Worm (Caenorhabditis elegans): ENCODE measurements around the gene daf-4.

Gene daf-4

ce11 chrIII:5624835-5625234 lies at the start of gene daf-4:
TSS of gene daf-4 (plus strand) at chrIII:5625135.
- TF ChIP-seq unc-62 (GFP tag; optimal IDR thresholded peaks at IDR 0.05), result no peak

- TF ChIP-seq unc-62 (GFP tag; optimal IDR thresholded peaks at IDR 0.05), result no peak
Observed at ce11 chrIII:5581049-5581448, 43.9 kb upstream of the daf-4 start, which contains the start of gene F56D2.5. TSS of gene F56D2.5 (minus strand) at chrIII:5581419.

- TF ChIP-seq unc-62 (GFP tag; optimal IDR thresholded peaks at IDR 0.05), result no peak
Observed at ce11 chrIII:5582766-5583165, 42.2 kb upstream of the daf-4 start, which contains the start of the genes F56D2.8 and uev-2. TSS of gene F56D2.8 (minus strand) at chrIII:5582866. TSS of gene uev-2 (plus strand) at chrIII:5583125.

- no peak for TF ChIP-seq unc-62 (GFP tag; optimal IDR thresholded peaks at IDR 0.05)
Observed at ce11 chrIII:5584647-5585046, 40.3 kb upstream of the daf-4 start, which contains the start of gene F56D2.3. TSS of gene F56D2.3 (plus strand) at chrIII:5584947.

- no peak for TF ChIP-seq unc-62 (GFP tag; optimal IDR thresholded peaks at IDR 0.05)
Observed at ce11 chrIII:5585711-5586110, 39.2 kb upstream of the daf-4 start.

- TF ChIP-seq unc-62 (GFP tag; optimal IDR thresholded peaks at IDR 0.05), result no peak
Observed at ce11 chrIII:5586925-5587324, 38.0 kb upstream of the daf-4 start, which contains the start of gene F56D2.2. TSS of gene F56D2.2 (plus strand) at chrIII:5587263.

ce11 chrIII:5588746-5589145 lies 36.2 kb upstream of the daf-4 start:
- TF ChIP-seq unc-62 (GFP tag; optimal IDR thresholded peaks at IDR 0.05), result no peak

ce11 chrIII:5591668-5592149 lies 33.2 kb upstream of the daf-4 start, which contains the start of the genes ddx-15 and ucr-1:
TSS of gene ddx-15 (minus strand) at chrIII:5591718.
TSS of gene ucr-1 (plus strand) at chrIII:5592135.
- TF ChIP-seq unc-62 (GFP tag; optimal IDR thresholded peaks at IDR 0.05), result no peak

- TF ChIP-seq unc-62 (GFP tag; optimal IDR thresholded peaks at IDR 0.05), result no peak
Observed at ce11 chrIII:5594350-5594749, 30.6 kb upstream of the daf-4 start.

ce11 chrIII:5595445-5595844 lies 29.5 kb upstream of the daf-4 start, which contains the start of gene ced-6:
TSS of gene ced-6 (plus strand) at chrIII:5595771.
- no peak for TF ChIP-seq unc-62 (GFP tag; optimal IDR thresholded peaks at IDR 0.05)

ce11 chrIII:5599958-5600357 lies 25.0 kb upstream of the daf-4 start, which contains the start of gene wdr-37:
TSS of gene wdr-37 (minus strand) at chrIII:5600058.
- no peak for TF ChIP-seq unc-62 (GFP tag; optimal IDR thresholded peaks at IDR 0.05)

- TF ChIP-seq unc-62 (GFP tag; optimal IDR thresholded peaks at IDR 0.05), result no peak
Observed at ce11 chrIII:5601999-5602398, 22.9 kb upstream of the daf-4 start.

ce11 chrIII:5603439-5603986 lies 21.4 kb upstream of the daf-4 start, which contains the start of gene madf-11:
TSS of gene madf-11 (minus strand) at chrIII:5603489.
- no peak for TF ChIP-seq unc-62 (GFP tag; optimal IDR thresholded peaks at IDR 0.05)

- no peak for TF ChIP-seq unc-62 (GFP tag; optimal IDR thresholded peaks at IDR 0.05)
Observed at ce11 chrIII:5604080-5604479, 20.9 kb upstream of the daf-4 start, which contains the start of gene xnd-1. TSS of gene xnd-1 (plus strand) at chrIII:5604460.

- no peak for TF ChIP-seq unc-62 (GFP tag; optimal IDR thresholded peaks at IDR 0.05)
Observed at ce11 chrIII:5610276-5610675, 14.7 kb upstream of the daf-4 start, which contains the start of gene C05D2.8. TSS of gene C05D2.8 (minus strand) at chrIII:5610346.

ce11 chrIII:5611604-5612324 lies 13.2 kb upstream of the daf-4 start, which contains the start of gene bas-1:
TSS of gene bas-1 (plus strand) at chrIII:5612274.
- TF ChIP-seq unc-62 (GFP tag; optimal IDR thresholded peaks at IDR 0.05), result no peak
